Fruit fly (Drosophila melanogaster) whole organism, wandering third instar larva: ENCODE results near the gene dtr.

Experiments
- Dfd ChIP-seq: fragments of >200 bp; optimal IDR thresholded peaks from 2 replicates; lab custom pipeline; 2017; ENCODE audit warnings: missing biosample characterization, missing genetic modification characterization
- OdsH ChIP-seq: fragments of 200-800 bp; sonication (Bioruptor generic); optimal IDR thresholded peaks from 2 replicates; lab custom pipeline; 2016; ENCODE audit warnings: missing biosample characterization, mild to moderate bottlenecking, missing genetic modification characterization
- dsf ChIP-seq: sonication (Bioruptor generic); optimal IDR thresholded peaks from 2 replicates; lab custom pipeline; 2016; ENCODE audit warnings: missing biosample characterization, missing genetic modification characterization, borderline replicate concordance
- pan ChIP-seq: fragments of >200 bp; optimal IDR thresholded peaks from 2 replicates; lab custom pipeline; 2017
- psq ChIP-seq: fragments of 200-800 bp; sonication (Bioruptor generic); optimal IDR thresholded peaks from 3 replicates; lab custom pipeline; 2017; ENCODE audit warnings: missing biosample characterization, mild to moderate bottlenecking, missing genetic modification characterization, moderate library complexity
- sage ChIP-seq: fragments of 200-800 bp; sonication (Bioruptor generic); optimal IDR thresholded peaks from 2 replicates; lab custom pipeline; 2016; ENCODE audit warnings: missing biosample characterization, mild to moderate bottlenecking, missing genetic modification characterization
- sv ChIP-seq: fragments of 200-800 bp; sonication (Bioruptor generic); optimal IDR thresholded peaks from 3 replicates; lab custom pipeline; 2016; ENCODE audit warnings: missing biosample characterization, missing genetic modification characterization
- tai ChIP-seq: sonication (Bioruptor generic); optimal IDR thresholded peaks from 2 replicates; lab custom pipeline; 2016; ENCODE audit warnings: missing biosample characterization, missing genetic modification characterization
- usp ChIP-seq: fragments of >200 bp; optimal IDR thresholded peaks from 2 replicates; lab custom pipeline; 2017; ENCODE audit warnings: missing biosample characterization, missing genetic modification characterization

DNA sequence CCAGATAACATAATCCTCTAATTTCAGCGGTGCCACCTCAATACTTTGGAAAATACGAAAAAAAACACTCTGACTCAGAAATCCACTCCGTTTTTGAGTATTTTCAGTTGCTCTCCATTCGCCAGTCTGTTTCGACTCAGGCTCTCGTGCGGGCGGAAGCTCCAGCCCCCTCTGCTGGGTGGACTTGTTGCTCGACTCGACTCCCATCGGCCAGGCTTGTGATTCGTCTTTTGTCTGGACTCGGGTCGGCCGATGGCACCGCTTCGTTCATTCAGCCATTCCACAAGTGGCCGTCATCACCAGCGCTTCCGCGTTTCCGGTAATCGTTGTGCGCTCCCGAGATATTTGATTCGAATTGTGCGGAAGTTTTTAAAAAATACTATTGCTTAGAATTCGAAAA is 29.5 kb upstream of the dtr start, which contains the start of gene dimm:
- TF ChIP-seq pan (lab: Kevin White, UChicago) (no peak), sv (GFP tag; lab: Kevin White, UChicago) (no peak), dsf (GFP tag; lab: Kevin White, UChicago) (no peak), psq (GFP tag; lab: Kevin White, UChicago) (no peak), OdsH (GFP tag; lab: Kevin White, UChicago) (no peak), Dfd (GFP tag; lab: Kevin White, UChicago) (no peak), sage (GFP tag; lab: Kevin White, UChicago) (no peak), tai (GFP tag; lab: Kevin White, UChicago) (no peak), usp (no peak)
